Fruit fly (Drosophila melanogaster): Measurements from ENCODE around the gene kmg.

Gene kmg

DNA sequence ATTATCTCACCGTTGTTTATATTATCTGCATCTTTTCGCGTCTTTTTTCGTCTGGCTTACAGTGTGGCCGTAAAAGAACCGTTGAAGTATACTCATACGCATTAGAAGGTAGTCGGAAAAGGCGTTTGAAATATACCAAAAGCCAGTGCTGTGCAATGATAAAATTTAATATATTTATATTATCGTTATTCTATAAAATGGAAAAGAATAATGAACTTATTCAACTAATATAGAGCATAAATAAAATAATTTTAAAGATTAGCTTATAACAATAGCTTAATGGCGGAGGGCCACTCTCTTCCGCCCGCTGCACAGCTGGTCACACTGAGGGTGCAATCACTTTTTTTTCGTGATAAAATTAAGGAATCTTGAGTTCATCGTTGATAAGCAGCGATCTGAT, 31.6 kb downstream of the kmg start, which contains the start of the genes CG16974 and Edem2:
Gene CG16974 (minus strand): TSS at position 86 of the 400 bp plus-strand sequence.
Gene Edem2 (plus strand): TSS at position 308 of the 400 bp plus-strand sequence.
- TF ChIP-seq CG4496 (GFP tag; IDR thresholded peaks at IDR 0.05) (peak; percentile 59; the same call in 1 of the 3 replicates), Snoo (tag; optimal IDR thresholded peaks at IDR 0.05) (peak; percentile 53), CG34367 (tag; optimal IDR thresholded peaks at IDR 0.05) (no peak), D1 (tag; optimal IDR thresholded peaks at IDR 0.05) (no peak), CG15710 (tag; optimal IDR thresholded peaks at IDR 0.05) (peak; percentile 56), Ets98B (GFP tag; IDR thresholded peaks at IDR 0.05) (peak; percentile 60), rn (GFP tag; IDR thresholded peaks at IDR 0.05) (peak; percentile 42; the same call in 1 of the 2 replicates), EcR (GFP tag; optimal IDR thresholded peaks at IDR 0.05) (peak; percentile 28), fd96Ca (GFP tag; IDR thresholded peaks at IDR 0.05) (peak; percentile 71), CG32121 (GFP tag; IDR thresholded peaks at IDR 0.05) (peak; percentile 56; the same call in 1 of the 2 replicates), Pif1A (GFP tag; optimal IDR thresholded peaks at IDR 0.05) (no peak)

DNA sequence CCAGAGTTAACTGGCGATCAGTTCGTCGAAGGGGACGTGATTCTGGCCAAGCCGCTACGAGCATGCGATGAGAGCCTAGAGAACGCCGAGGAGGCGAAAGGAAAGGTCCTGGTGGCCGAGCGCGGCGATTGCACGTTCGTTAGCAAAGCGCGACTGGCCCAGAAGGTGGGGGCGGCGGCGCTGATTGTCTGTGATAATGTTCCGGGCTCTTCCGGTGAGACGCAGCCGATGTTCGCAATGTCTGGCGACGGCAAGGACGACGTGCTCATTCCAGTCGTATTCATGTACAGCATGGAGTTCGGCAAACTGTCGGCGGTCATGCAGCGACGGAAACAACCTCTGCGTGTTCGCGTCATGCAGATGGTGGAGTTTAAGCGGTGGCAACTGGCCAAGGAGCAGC, 35.5 kb downstream of the kmg start:
- TF ChIP-seq CG12605 (GFP tag; IDR thresholded peaks at IDR 0.05) (no peak), D1 (tag; optimal IDR thresholded peaks at IDR 0.05) (no peak), CG15710 (tag; optimal IDR thresholded peaks at IDR 0.05) (no peak), Snoo (tag; optimal IDR thresholded peaks at IDR 0.05) (no peak), CG10348 (GFP tag; IDR thresholded peaks at IDR 0.05) (no peak), Ets98B (GFP tag; IDR thresholded peaks at IDR 0.05) (no peak), rn (GFP tag; IDR thresholded peaks at IDR 0.05) (no peak), CG34367 (tag; optimal IDR thresholded peaks at IDR 0.05) (no peak)

DNA sequence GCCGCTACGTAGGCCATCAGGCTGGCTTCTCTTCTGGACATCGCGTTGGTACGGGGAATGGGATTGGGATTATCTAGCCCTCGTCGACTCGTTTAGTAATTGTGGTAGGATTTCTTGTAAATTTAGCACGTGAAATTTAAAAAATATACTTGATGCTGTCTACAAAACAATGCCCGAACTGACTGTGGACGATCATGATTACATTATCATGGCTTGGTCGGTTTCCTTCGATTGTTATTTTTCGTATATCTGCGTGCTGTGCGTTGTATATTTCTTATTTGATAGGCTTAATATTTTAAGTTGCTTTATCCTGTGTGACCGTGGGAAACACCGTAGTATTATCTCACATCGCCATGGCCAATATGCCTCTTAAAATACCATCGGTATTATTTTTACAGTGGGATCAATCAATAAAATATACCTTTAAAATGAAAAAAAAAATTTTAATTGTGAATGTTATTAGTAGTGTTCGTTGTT, 42.7 kb downstream of the kmg start, which contains the start of gene CG16972:
Gene CG16972 (minus strand): TSS at position 336 of the 477 bp plus-strand sequence.
- TF ChIP-seq CG4496 (GFP tag; IDR thresholded peaks at IDR 0.05) (no peak), CG12605 (GFP tag; IDR thresholded peaks at IDR 0.05) (peak; percentile 7; the same call in 1 of the 2 replicates)

DNA sequence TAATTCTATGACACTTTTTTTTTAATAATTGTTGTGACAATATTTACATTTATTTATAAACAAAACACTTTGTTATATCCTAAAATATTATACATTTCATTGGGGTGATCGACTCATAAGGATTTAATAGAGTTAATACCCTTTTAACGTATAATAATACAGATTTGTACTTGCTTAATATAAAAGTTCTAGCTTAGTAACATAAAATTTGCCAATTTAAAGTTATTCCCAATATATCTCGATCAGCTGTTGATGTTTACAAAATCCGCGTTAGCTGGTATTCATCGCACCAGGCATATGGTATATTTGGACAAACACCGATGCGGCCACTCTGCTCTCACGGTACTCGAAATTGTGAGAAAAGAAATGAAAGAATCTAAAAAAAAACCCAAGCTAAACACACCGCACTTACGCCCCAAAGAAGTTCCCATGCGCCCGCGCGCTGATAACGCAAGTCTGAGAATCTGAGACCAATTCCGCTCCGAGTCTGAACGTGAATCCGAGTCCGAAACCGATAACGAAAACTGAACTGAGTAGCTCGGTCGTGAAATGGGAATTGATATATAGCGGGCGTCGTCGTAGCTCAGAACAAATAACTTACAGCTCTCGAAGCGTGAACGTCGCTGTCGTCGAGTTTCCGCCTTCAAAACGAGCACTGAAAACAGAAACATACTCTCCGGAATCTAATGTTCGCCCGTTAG, 43.3 kb downstream of the kmg start, which contains the start of gene Pect:
Gene Pect (plus strand): TSS at position 326 of the 701 bp plus-strand sequence.
- TF ChIP-seq CG12605 (GFP tag; IDR thresholded peaks at IDR 0.05) (peak; percentile 62), gl (tag; optimal IDR thresholded peaks at IDR 0.05) (peak; percentile 7), CG8301 (tag; optimal IDR thresholded peaks at IDR 0.05) (no peak), CG10348 (GFP tag; IDR thresholded peaks at IDR 0.05) (no peak), CG15710 (tag; optimal IDR thresholded peaks at IDR 0.05) (peak; percentile 28), EcR (GFP tag; optimal IDR thresholded peaks at IDR 0.05) (peak; percentile 52), D1 (tag; optimal IDR thresholded peaks at IDR 0.05) (no peak), CG13204 (GFP tag; optimal IDR thresholded peaks at IDR 0.05) (no peak), fd96Ca (GFP tag; IDR thresholded peaks at IDR 0.05) (peak; percentile 38; the same call in 1 of the 3 replicates), CG14655 (GFP tag; optimal IDR thresholded peaks at IDR 0.05) (no peak), Ets98B (GFP tag; IDR thresholded peaks at IDR 0.05) (peak; percentile 54; the same call in 1 of the 2 replicates), Snoo (tag; optimal IDR thresholded peaks at IDR 0.05) (no peak), CG9948 (tag; optimal IDR thresholded peaks at IDR 0.05) (no peak), CG4496 (GFP tag; IDR thresholded peaks at IDR 0.05) (no peak), CG34367 (tag; optimal IDR thresholded peaks at IDR 0.05) (no peak), rn (GFP tag; IDR thresholded peaks at IDR 0.05) (no peak)

DNA sequence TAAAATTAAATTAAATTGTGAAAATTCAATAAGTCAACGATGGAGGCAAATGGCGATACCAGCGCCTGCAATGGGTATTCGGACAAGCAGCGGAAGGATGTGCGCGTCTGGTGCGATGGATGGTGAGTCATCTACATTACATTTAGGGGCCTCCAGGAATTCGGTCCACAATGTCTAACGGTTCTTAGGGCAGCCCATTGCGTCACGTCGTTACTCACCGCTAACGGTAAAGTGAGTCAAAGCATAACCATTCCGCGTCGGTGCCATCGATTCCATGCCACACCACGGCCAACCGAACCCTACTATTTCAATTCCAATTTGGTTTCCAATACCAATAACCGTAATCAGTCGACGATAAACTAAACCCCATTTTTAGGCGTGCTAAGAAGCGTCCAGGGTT, 43.8 kb downstream of the kmg start:
- no peak for TF ChIP-seq Pif1A (GFP tag; optimal IDR thresholded peaks at IDR 0.05)

DNA sequence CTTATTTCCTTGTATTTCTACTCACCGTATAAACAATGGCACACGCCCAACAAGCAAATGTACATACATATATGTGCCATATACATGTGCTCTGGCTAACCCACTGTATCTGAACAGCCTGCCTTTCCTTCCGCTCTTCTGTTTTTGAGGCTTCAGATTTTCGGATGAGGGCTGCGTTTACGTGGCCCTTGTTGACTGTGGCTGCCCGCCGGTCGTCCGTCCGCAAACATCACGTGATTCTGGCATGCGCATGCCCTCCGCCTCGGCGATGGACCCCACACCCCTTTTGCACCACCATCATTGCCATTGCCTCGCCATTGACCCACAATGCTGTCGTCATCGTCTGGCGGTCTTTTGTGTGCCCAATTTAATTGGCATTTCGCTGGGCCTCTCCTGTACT, 44.9 kb downstream of the kmg start:
- TF ChIP-seq fd96Ca (GFP tag; IDR thresholded peaks at IDR 0.05) (peak; percentile 44; the same call in 1 of the 3 replicates), Ets98B (GFP tag; IDR thresholded peaks at IDR 0.05) (peak; percentile 9; the same call in 1 of the 2 replicates), CG34367 (tag; optimal IDR thresholded peaks at IDR 0.05) (no peak), EcR (GFP tag; optimal IDR thresholded peaks at IDR 0.05) (peak; percentile 49), CG32121 (GFP tag; IDR thresholded peaks at IDR 0.05) (peak; percentile 45; the same call in 1 of the 2 replicates), CG13204 (GFP tag; optimal IDR thresholded peaks at IDR 0.05) (peak; percentile 54), Pif1A (GFP tag; optimal IDR thresholded peaks at IDR 0.05) (no peak), CG14655 (GFP tag; optimal IDR thresholded peaks at IDR 0.05) (no peak), CG17806 (tag; optimal IDR thresholded peaks at IDR 0.05) (no peak), gl (tag; optimal IDR thresholded peaks at IDR 0.05) (peak; percentile 3), CG8159 (tag; optimal IDR thresholded peaks at IDR 0.05) (no peak), CG8301 (tag; optimal IDR thresholded peaks at IDR 0.05) (no peak), CG15710 (tag; optimal IDR thresholded peaks at IDR 0.05) (no peak), CG10348 (GFP tag; IDR thresholded peaks at IDR 0.05) (no peak), D1 (tag; optimal IDR thresholded peaks at IDR 0.05) (no peak), Snoo (tag; optimal IDR thresholded peaks at IDR 0.05) (peak; percentile 48), CG12605 (GFP tag; IDR thresholded peaks at IDR 0.05) (0 out of 2 replicates have a peak, but pooled peaks have one; percentile 10), CG4496 (GFP tag; IDR thresholded peaks at IDR 0.05) (no peak), CG9948 (tag; optimal IDR thresholded peaks at IDR 0.05) (no peak), rn (GFP tag; IDR thresholded peaks at IDR 0.05) (no peak), Pif1B (GFP tag; optimal IDR thresholded peaks at IDR 0.05) (no peak)

Data from whole organism, pupa.